Worm (Caenorhabditis elegans): ENCODE results near the gene cpt-2.

ce11 chrIV:11156526-11156925 lies 22.9 kb upstream of the cpt-2 start:
- TF ChIP-seq hlh-17 (GFP tag; optimal IDR thresholded peaks at IDR 0.05; ENCODE audit: borderline replicate concordance) (no peak), tbx-2 (tag; optimal IDR thresholded peaks at IDR 0.05) (no peak), lin-15B (tag; optimal IDR thresholded peaks at IDR 0.05) (no peak), pqm-1 (tag; optimal IDR thresholded peaks at IDR 0.05) (no peak), lsy-2 (tag; optimal IDR thresholded peaks at IDR 0.05) (no peak), unc-86 (tag; optimal IDR thresholded peaks at IDR 0.05) (no peak), alr-1 (tag; optimal IDR thresholded peaks at IDR 0.05; ENCODE audit: borderline replicate concordance) (no peak), egl-27 (tag; optimal IDR thresholded peaks at IDR 0.05) (no peak), aha-1 (tag; optimal IDR thresholded peaks at IDR 0.05) (no peak)
